Fruit fly (Drosophila melanogaster) whole organism, pupa: ENCODE data around the gene CG1074.

ENCODE experiments used
- CG10348 ChIP-seq: fragments of 200-800 bp; sonication (Bioruptor generic); IDR thresholded peaks from 2 replicates; pipeline ENCODE4 v1.3.6; 2022; ENCODE audit warnings: missing biosample characterization, missing genetic modification characterization
- CG14655 ChIP-seq: fragments of 200-800 bp; sonication (Bioruptor generic); optimal IDR thresholded peaks from 3 replicates; lab custom pipeline; 2017; ENCODE audit warnings: mild to moderate bottlenecking, missing biosample characterization, missing genetic modification reagents, missing genetic modification characterization
- CG32121 ChIP-seq: fragments of 200-800 bp; sonication (Bioruptor generic); IDR thresholded peaks from 2 replicates; pipeline ENCODE4 v1.3.6; 2022; ENCODE audit warnings: missing biosample characterization, missing genetic modification characterization
- CG4496 ChIP-seq: fragments of 200-800 bp; sonication (Bioruptor generic); IDR thresholded peaks from 3 replicates; pipeline ENCODE4 v1.3.6; 2022; ENCODE audit warnings: missing biosample characterization, missing genetic modification characterization
- CG8159 ChIP-seq: fragments of 200-800 bp; sonication (Bioruptor generic); optimal IDR thresholded peaks from 3 replicates; lab custom pipeline; 2018; ENCODE audit warnings: missing biosample characterization, mild to moderate bottlenecking, missing genetic modification characterization, moderate library complexity
- CG8301 ChIP-seq: fragments of 200-800 bp; sonication (Bioruptor generic); optimal IDR thresholded peaks from 2 replicates; lab custom pipeline; 2018; ENCODE audit warnings: missing biosample characterization, mild to moderate bottlenecking, missing genetic modification characterization
- EcR ChIP-seq: fragments of 200-800 bp; sonication (Bioruptor generic); optimal IDR thresholded peaks from 3 replicates; lab custom pipeline; 2019; ENCODE audit warnings: missing biosample characterization, missing genetic modification characterization, mild to moderate bottlenecking, moderate library complexity, missing genetic modification reagents
- Pif1A ChIP-seq: fragments of 200-800 bp; sonication (Bioruptor generic); optimal IDR thresholded peaks from 3 replicates; lab custom pipeline; 2016; ENCODE audit warnings: missing biosample characterization, missing genetic modification characterization
- Snoo ChIP-seq: fragments of 200-800 bp; sonication (Bioruptor generic); optimal IDR thresholded peaks from 3 replicates; lab custom pipeline; 2017; ENCODE audit warnings: missing biosample characterization, mild to moderate bottlenecking, missing genetic modification characterization, inconsistent platforms
- fd96Ca ChIP-seq: fragments of 200-800 bp; sonication (Bioruptor generic); IDR thresholded peaks from 3 replicates; pipeline ENCODE4 v1.3.6; 2022; ENCODE audit warnings: missing biosample characterization, missing genetic modification characterization
- gl ChIP-seq: fragments of 200-800 bp; sonication (Bioruptor generic); optimal IDR thresholded peaks from 2 replicates; lab custom pipeline; 2018; ENCODE audit warnings: missing biosample characterization, mild to moderate bottlenecking, missing genetic modification characterization
- rn ChIP-seq: fragments of 200-800 bp; sonication (Bioruptor generic); IDR thresholded peaks from 2 replicates; pipeline ENCODE4 v1.3.6; 2022; ENCODE audit warnings: missing biosample characterization, missing genetic modification characterization

- TF ChIP-seq CG4496 (GFP tag; lab: Robert Waterston, UW) (no peak), CG8301 (tag; lab: Kevin White, UChicago) (no peak), CG10348 (GFP tag; lab: Robert Waterston, UW) (no peak), EcR (GFP tag; lab: Kevin White, UChicago) (no peak), CG32121 (GFP tag; lab: Robert Waterston, UW) (no peak), gl (no peak), rn (no peak), Pif1A (GFP tag; lab: Kevin White, UChicago) (no peak), fd96Ca (GFP tag; lab: Robert Waterston, UW) (no peak), Snoo (no peak), CG14655 (GFP tag; lab: Kevin White, UChicago) (no peak), CG8159 (tag; lab: Kevin White, UChicago) (no peak)
These were observed 14.3 kb upstream of the CG1074 start, which contains the start of gene CG32944 for dm6 chr3R:4419482-4419881.
